Worm (Caenorhabditis elegans) whole organism, midembryonic: ENCODE results near the gene Y75B7AL.2.

Source experiments
- T22C8.4 ChIP-seq: fragments of 200-800 bp; sonication (Bioruptor generic); IDR thresholded peaks from 2 replicates; pipeline ENCODE4 v1.3.6; 2022; ENCODE audit warnings: missing genetic modification characterization, missing compliant biosample characterization
- flt-1 ChIP-seq: fragments of 200-800 bp; sonication (Bioruptor generic); IDR thresholded peaks from 2 replicates; pipeline ENCODE4 v1.3.6; 2022; ENCODE audit warnings: missing genetic modification characterization, missing compliant biosample characterization
- klf-2 ChIP-seq: fragments of 200-800 bp; sonication (Bioruptor generic); conservative IDR thresholded peaks from 2 replicates; pipeline ENCODE4 v1.3.6; 2022; ENCODE audit warnings: missing genetic modification reagents, missing genetic modification characterization, missing compliant biosample characterization
- med-1 ChIP-seq: sonication (generic microtip); optimal IDR thresholded peaks from 2 replicates; lab custom pipeline; 2017; ENCODE audit warnings: missing genetic modification characterization, mild to moderate bottlenecking, missing compliant biosample characterization, antibody characterized with exemption, missing genetic modification reagents; ENCODE audit not compliant: insufficient read depth
- ref-1 ChIP-seq: fragments of 200-800 bp; sonication (Bioruptor generic); conservative IDR thresholded peaks from 2 replicates; pipeline ENCODE4 v1.3.6; 2022; ENCODE audit warnings: missing genetic modification reagents, missing genetic modification characterization, missing compliant biosample characterization
- ztf-23 ChIP-seq: fragments of 200-800 bp; sonication (Bioruptor generic); IDR thresholded peaks from 2 replicates; pipeline ENCODE4 v1.3.6; 2022; ENCODE audit warnings: missing genetic modification reagents, missing genetic modification characterization, missing compliant biosample characterization
- ztf-29 ChIP-seq: fragments of 200-800 bp; sonication (Bioruptor generic); IDR thresholded peaks from 2 replicates; pipeline ENCODE4 v1.3.6; 2022; ENCODE audit warnings: missing genetic modification reagents, missing genetic modification characterization, missing compliant biosample characterization

- TF ChIP-seq ref-1 (GFP tag; lab: Robert Waterston, UW) (no peak), ztf-23 (no peak), flt-1 (no peak), klf-2 (GFP tag; lab: Robert Waterston, UW) (no peak), med-1 (GFP tag; lab: Kevin White, UChicago) (no peak), ztf-29 (GFP tag; lab: Robert Waterston, UW) (no peak), T22C8.4 (GFP tag; lab: Robert Waterston, UW) (no peak)
Measured at ce11 chrV:1392900-1393299, 34.9 kb upstream of the Y75B7AL.2 start, which contains the start of gene Y75B7AR.1.
